Fruit fly (Drosophila melanogaster): ENCODE results near the gene tfc.

tfc gene

DNA sequence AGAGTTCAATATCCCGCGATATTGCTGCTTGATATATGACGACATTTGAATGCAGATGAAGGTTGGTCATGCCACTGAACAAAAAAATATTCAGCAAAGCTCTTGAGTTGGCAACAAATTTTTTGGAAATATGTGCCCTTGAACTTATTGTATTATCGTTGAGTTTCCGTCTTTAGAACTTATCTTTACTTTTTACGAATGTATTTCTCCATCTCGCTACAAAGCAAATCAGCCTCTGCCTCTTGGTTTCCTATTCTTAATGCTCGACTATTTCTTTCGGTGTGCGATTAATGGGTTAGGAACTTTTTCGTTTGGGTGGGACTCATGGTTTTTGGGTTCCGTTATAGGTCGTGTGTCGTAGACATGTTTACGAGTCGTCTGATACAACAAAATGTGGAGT lies 66.9 kb downstream of the tfc start (continued):
- TF ChIP-seq Atf6 (GFP tag; IDR thresholded peaks at IDR 0.05): no peak
- TF ChIP-seq pnt (GFP tag; optimal IDR thresholded peaks at IDR 0.05): peak; percentile 64
- 0 out of 2 replicates have a peak, but pooled peaks have one; percentile 15 for TF ChIP-seq GATAe (GFP tag; conservative IDR thresholded peaks at IDR 0.05)
- peak; percentile 68 for TF ChIP-seq tin (GFP tag; optimal IDR thresholded peaks at IDR 0.05)
- no peak for TF ChIP-seq CG6272 (GFP tag; IDR thresholded peaks at IDR 0.05)
- no peak for TF ChIP-seq CG6765 (GFP tag; optimal IDR thresholded peaks at IDR 0.05)
- no peak for TF ChIP-seq Taf1 (GFP tag; IDR thresholded peaks at IDR 0.05)
- peak; percentile 37 for TF ChIP-seq CG6654 (GFP tag; optimal IDR thresholded peaks at IDR 0.05)
- TF ChIP-seq CG2199 (GFP tag; IDR thresholded peaks at IDR 0.05): 0 out of 3 replicates have a peak, but pooled peaks have one; percentile 53
- no peak for TF ChIP-seq BEAF-32 (GFP tag; optimal IDR thresholded peaks at IDR 0.05)
- TF ChIP-seq CG15011 (GFP tag; optimal IDR thresholded peaks at IDR 0.05): no peak
- TF ChIP-seq Dek (tag; optimal IDR thresholded peaks at IDR 0.05): no peak
- TF ChIP-seq D (optimal IDR thresholded peaks at IDR 0.05): no peak
- peak; percentile 65 for TF ChIP-seq D (GFP tag; optimal IDR thresholded peaks at IDR 0.05)
- TF ChIP-seq chif (GFP tag; optimal IDR thresholded peaks at IDR 0.05): peak; percentile 79 to 87
- TF ChIP-seq CG13775 (GFP tag; optimal IDR thresholded peaks at IDR 0.05): peak; percentile 53
- TF ChIP-seq unpg (GFP tag; optimal IDR thresholded peaks at IDR 0.05): peak; percentile 77
- TF ChIP-seq ab (GFP tag; optimal IDR thresholded peaks at IDR 0.05): no peak
- TF ChIP-seq CG10274 (GFP tag; optimal IDR thresholded peaks at IDR 0.05): no peak
- TF ChIP-seq CG4617 (GFP tag; optimal IDR thresholded peaks at IDR 0.05; ENCODE audit: borderline replicate concordance): peak; percentile 13
- no peak for TF ChIP-seq abd-A (tag; optimal IDR thresholded peaks at IDR 0.05)
- peak; percentile 43; the same call in 1 of the 2 replicates for TF ChIP-seq CG5953 (GFP tag; IDR thresholded peaks at IDR 0.05)
- no peak for TF ChIP-seq CG34224 (GFP tag; IDR thresholded peaks at IDR 0.05; ENCODE audit: partially characterized antibody)
- TF ChIP-seq CG3838 (GFP tag; optimal IDR thresholded peaks at IDR 0.05): peak; percentile 18
- peak; percentile 50 for TF ChIP-seq CG18764 (GFP tag; optimal IDR thresholded peaks at IDR 0.05)
- TF ChIP-seq CG10959 (GFP tag; IDR thresholded peaks at IDR 0.05): peak; percentile 44; the same call in 1 of the 2 replicates
- TF ChIP-seq z (GFP tag; IDR thresholded peaks at IDR 0.05): no peak
- 0 out of 2 replicates have a peak, but pooled peaks have one; percentile 4 for TF ChIP-seq CG4360 (GFP tag; IDR thresholded peaks at IDR 0.05)
- peak; percentile 69 for TF ChIP-seq CG32772 (GFP tag; IDR thresholded peaks at IDR 0.05)
- TF ChIP-seq CG15269 (tag; optimal IDR thresholded peaks at IDR 0.05): peak; percentile 60
- TF ChIP-seq pan (optimal IDR thresholded peaks at IDR 0.05): no peak
- TF ChIP-seq pan (GFP tag; optimal IDR thresholded peaks at IDR 0.05 in 1 of 2, IDR thresholded peaks at IDR 0.05 in 1 of 2): peak in 1 of 2 experiments; percentile 50
- peak; percentile 24; the same call in 1 of the 2 replicates for TF ChIP-seq gt (GFP tag; IDR thresholded peaks at IDR 0.05)
- TF ChIP-seq emc (GFP tag; optimal IDR thresholded peaks at IDR 0.05): no peak
- no peak for TF ChIP-seq maf-S (GFP tag; optimal IDR thresholded peaks at IDR 0.05)
- peak; percentile 72 for TF ChIP-seq jumu (GFP tag; optimal IDR thresholded peaks at IDR 0.05)
- TF ChIP-seq nerfin-2 (GFP tag; IDR thresholded peaks at IDR 0.05; ENCODE audit: partially characterized antibody): no peak
- no peak for TF ChIP-seq vfl (GFP tag; optimal IDR thresholded peaks at IDR 0.05)
- TF ChIP-seq D19A (tag; optimal IDR thresholded peaks at IDR 0.05): peak; percentile 73
- peak; percentile 35; the same call in 1 of the 2 replicates for TF ChIP-seq sim (GFP tag; IDR thresholded peaks at IDR 0.05)
- peak; percentile 22; the same call in 1 of the 2 replicates for TF ChIP-seq CG9932 (GFP tag; IDR thresholded peaks at IDR 0.05)
- peak; percentile 38 for TF ChIP-seq Sry-β (GFP tag; optimal IDR thresholded peaks at IDR 0.05)
- TF ChIP-seq oc (tag; optimal IDR thresholded peaks at IDR 0.05): peak; percentile 77
- TF ChIP-seq CG3726 (GFP tag; IDR thresholded peaks at IDR 0.05): no peak
- TF ChIP-seq Camta (GFP tag; optimal IDR thresholded peaks at IDR 0.05): peak; percentile 64
- TF ChIP-seq exex (tag; optimal IDR thresholded peaks at IDR 0.05): no peak
- TF ChIP-seq amos (GFP tag; IDR thresholded peaks at IDR 0.05; ENCODE audit: partially characterized antibody): no peak
- peak; percentile 77 for TF ChIP-seq grau (tag; optimal IDR thresholded peaks at IDR 0.05)
- TF ChIP-seq CG7928 (GFP tag; optimal IDR thresholded peaks at IDR 0.05): no peak
- TF ChIP-seq gcm2 (GFP tag; optimal IDR thresholded peaks at IDR 0.05): peak; percentile 34
- peak; percentile 80 for TF ChIP-seq CG8388 (GFP tag; optimal IDR thresholded peaks at IDR 0.05)

Data from whole organism, embryonic.